Worm (Caenorhabditis elegans) whole organism, mixed stage, embryonic: ENCODE data around the gene bus-1.

Experiments used
- M03D4.4 ChIP-seq: sonication (generic microtip); optimal IDR thresholded peaks from 2 replicates; lab custom pipeline; 2017; ENCODE audit warnings: mild to moderate bottlenecking, missing genetic modification characterization, missing compliant biosample characterization
- bed-3 ChIP-seq: fragments of 200-800 bp; sonication (Bioruptor generic); optimal IDR thresholded peaks from 3 replicates; lab custom pipeline; 2018; ENCODE audit warnings: mild to moderate bottlenecking, missing genetic modification characterization, moderate library complexity, missing compliant biosample characterization
- ceh-39 ChIP-seq: fragments of 150-350 bp; optimal IDR thresholded peaks from 2 replicates; lab custom pipeline; 2014; ENCODE audit warnings: missing biosample characterization, missing genetic modification characterization
- ceh-43 ChIP-seq: fragments of 200-800 bp; sonication (Bioruptor generic); optimal IDR thresholded peaks from 2 replicates; lab custom pipeline; 2018; ENCODE audit warnings: mild to moderate bottlenecking, missing genetic modification characterization, moderate library complexity, missing compliant biosample characterization
- ceh-83 ChIP-seq: fragments of 200-800 bp; sonication (Bioruptor generic); optimal IDR thresholded peaks from 2 replicates; lab custom pipeline; 2018; ENCODE audit warnings: mild to moderate bottlenecking, missing genetic modification characterization, missing compliant biosample characterization
- drap-1 ChIP-seq: fragments of 200-800 bp; sonication (Bioruptor generic); optimal IDR thresholded peaks from 3 replicates; lab custom pipeline; 2018; ENCODE audit warnings: mild to moderate bottlenecking, missing genetic modification characterization, missing compliant biosample characterization
- elt-3 ChIP-seq: fragments of 150-350 bp; optimal IDR thresholded peaks from 2 replicates; lab custom pipeline; 2014; ENCODE audit warnings: missing biosample characterization, missing genetic modification characterization
- ham-2 ChIP-seq: fragments of 200-800 bp; sonication (Bioruptor generic); optimal IDR thresholded peaks from 2 replicates; lab custom pipeline; 2018; ENCODE audit warnings: mild to moderate bottlenecking, missing genetic modification characterization, missing compliant biosample characterization
- hlh-1 ChIP-seq: fragments of 150-350 bp; optimal IDR thresholded peaks from 2 replicates; lab custom pipeline; 2014; ENCODE audit warnings: missing biosample characterization, missing genetic modification reagents, missing genetic modification characterization
- lin-13 ChIP-seq: fragments of 150-350 bp; optimal IDR thresholded peaks from 2 replicates; lab custom pipeline; 2014; ENCODE audit warnings: missing biosample characterization, missing genetic modification characterization
- lin-32 ChIP-seq: fragments of 200-800 bp; sonication (Bioruptor generic); optimal IDR thresholded peaks from 2 replicates; lab custom pipeline; 2018; ENCODE audit warnings: mild to moderate bottlenecking, missing genetic modification characterization, missing compliant biosample characterization
- mls-2 ChIP-seq: sonication (generic microtip); optimal IDR thresholded peaks from 2 replicates; lab custom pipeline; 2016; ENCODE audit warnings: mild to moderate bottlenecking, missing genetic modification characterization, moderate library complexity, missing compliant biosample characterization
- nhr-12 ChIP-seq: fragments of 150-350 bp; optimal IDR thresholded peaks from 2 replicates; lab custom pipeline; 2014; ENCODE audit warnings: missing biosample characterization, missing genetic modification characterization
- nhr-237 ChIP-seq: fragments of 150-350 bp; optimal IDR thresholded peaks from 2 replicates; lab custom pipeline; 2014; ENCODE audit warnings: missing biosample characterization, missing genetic modification characterization
- tbx-8 ChIP-seq: fragments of 200-800 bp; sonication (Bioruptor generic); optimal IDR thresholded peaks from 2 replicates; lab custom pipeline; 2018; ENCODE audit warnings: mild to moderate bottlenecking, missing genetic modification characterization, moderate library complexity, missing compliant biosample characterization
- zip-8 ChIP-seq: fragments of 150-350 bp; optimal IDR thresholded peaks from 2 replicates; lab custom pipeline; 2014; ENCODE audit warnings: missing biosample characterization, missing genetic modification characterization
- ztf-11 ChIP-seq: fragments of 150-350 bp; optimal IDR thresholded peaks from 2 replicates; lab custom pipeline; 2014; ENCODE audit warnings: missing biosample characterization, missing genetic modification characterization

The bus-1 gene

ce11 chrV:8977895-8978294 is 46.7 kb downstream of the bus-1 start:
- no peak for TF ChIP-seq bed-3
- no peak for TF ChIP-seq ceh-83 (GFP tag; lab: Kevin White, UChicago)
- TF ChIP-seq hlh-1 (tag; lab: Kevin White, UChicago): no peak
- no peak for TF ChIP-seq ceh-39 (tag; lab: Kevin White, UChicago)
- TF ChIP-seq ceh-43: no peak
- TF ChIP-seq nhr-12 (tag; lab: Kevin White, UChicago): no peak
- TF ChIP-seq tbx-8 (GFP tag; lab: Kevin White, UChicago): no peak
- no peak for TF ChIP-seq zip-8 (tag; lab: Kevin White, UChicago)
- no peak for TF ChIP-seq drap-1
- no peak for TF ChIP-seq lin-32 (GFP tag; lab: Kevin White, UChicago)
- no peak for TF ChIP-seq elt-3 (tag; lab: Kevin White, UChicago)
- no peak for TF ChIP-seq lin-13
- TF ChIP-seq ham-2 (GFP tag; lab: Kevin White, UChicago): no peak

ce11 chrV:8974889-8975422 is 49.7 kb downstream of the bus-1 start, which contains the start of gene nhr-143:
nhr-143 (minus strand) TSS chrV:8974939.
- no peak for TF ChIP-seq mls-2 (tag; lab: Kevin White, UChicago)
- TF ChIP-seq ceh-39 (tag; lab: Kevin White, UChicago): no peak
- no peak for TF ChIP-seq nhr-237 (tag; lab: Kevin White, UChicago)
- no peak for TF ChIP-seq M03D4.4 (tag; lab: Kevin White, UChicago)
- TF ChIP-seq drap-1: no peak
- no peak for TF ChIP-seq ztf-11 (tag; lab: Kevin White, UChicago)
- TF ChIP-seq ham-2 (GFP tag; lab: Kevin White, UChicago): no peak
